Worm (Caenorhabditis elegans) whole organism, young adult: ENCODE results near the gene mboa-1.

Source experiments
- Y53F4B.3 ChIP-seq: fragments of 200-800 bp; sonication (Bioruptor generic); IDR thresholded peaks from 2 replicates; pipeline ENCODE4 v1.3.6; 2022; ENCODE audit warnings: missing genetic modification reagents, missing genetic modification characterization, missing compliant biosample characterization
- ceh-40 ChIP-seq: fragments of 200-800 bp; sonication (Bioruptor generic); IDR thresholded peaks from 2 replicates; pipeline ENCODE4 v1.3.6; 2022; ENCODE audit warnings: missing genetic modification characterization, missing compliant biosample characterization
- egl-18 ChIP-seq: fragments of 200-800 bp; sonication (Bioruptor generic); IDR thresholded peaks from 2 replicates; pipeline ENCODE4 v1.3.6; 2022; ENCODE audit warnings: missing genetic modification reagents, missing genetic modification characterization, missing compliant biosample characterization
- gei-17 ChIP-seq: fragments of 200-800 bp; sonication (Bioruptor generic); optimal IDR thresholded peaks from 2 replicates; lab custom pipeline; 2018; ENCODE audit warnings: mild to moderate bottlenecking, missing genetic modification characterization, missing compliant biosample characterization
- hmg-1.2 ChIP-seq: fragments of 200-800 bp; sonication (Bioruptor generic); IDR thresholded peaks from 2 replicates; pipeline ENCODE4 v1.3.6; 2022; ENCODE audit warnings: missing genetic modification reagents, missing genetic modification characterization, missing compliant biosample characterization
- madf-10 ChIP-seq: sonication (generic microtip); optimal IDR thresholded peaks from 2 replicates; lab custom pipeline; 2016; ENCODE audit warnings: mild to moderate bottlenecking, missing genetic modification characterization, missing compliant biosample characterization
- pha-4 ChIP-seq: fragments of 150-350 bp; sonication (generic microtip); optimal IDR thresholded peaks from 2 replicates; lab custom pipeline; 2014; ENCODE audit warnings: missing biosample characterization, missing genetic modification reagents, missing genetic modification characterization
- rpc-1 ChIP-seq, 2 experiments: fragments of 150-350 bp in 1 of 2; sonication (generic microtip) in 1 of 2; optimal IDR thresholded peaks; 2 replicates each; lab custom pipeline; 2014 to 2018; ENCODE audit warnings: missing biosample characterization in 1 of 2, missing genetic modification characterization in 1 of 2, missing genetic modification reagents in 1 of 2, missing genotype in 1 of 2
- sea-2 ChIP-seq: fragments of 200-800 bp; sonication (Bioruptor generic); IDR thresholded peaks from 2 replicates; pipeline ENCODE4 v1.3.6; 2022; ENCODE audit warnings: missing genetic modification characterization, missing compliant biosample characterization
- snpc-1.3 ChIP-seq: sonication (generic microtip); optimal IDR thresholded peaks from 2 replicates; lab custom pipeline; 2017; ENCODE audit warnings: missing genetic modification characterization, mild to moderate bottlenecking, missing compliant biosample characterization, antibody characterized with exemption, moderate library complexity, missing genotype, missing genetic modification reagents; ENCODE audit not compliant: insufficient read depth
- snpc-4 ChIP-seq, 5 experiments: fragments of 150-350 bp in 1 of 5; sonication (generic microtip) in 4 of 5; optimal IDR thresholded peaks; 2 replicates each; lab custom pipeline; 2014 to 2018; ENCODE audit warnings: missing genetic modification characterization in 5 of 5, missing biosample characterization in 3 of 5, antibody characterized with exemption in 2 of 5, mild to moderate bottlenecking in 2 of 5, missing compliant biosample characterization in 2 of 5, missing genotype in 2 of 5, moderate library complexity in 2 of 5, missing genetic modification reagents in 1 of 5
- tbx-9 ChIP-seq: sonication (generic microtip); optimal IDR thresholded peaks from 2 replicates; lab custom pipeline; 2016; ENCODE audit warnings: borderline replicate concordance, missing genetic modification characterization, inconsistent platforms, missing compliant biosample characterization
- tlf-1 ChIP-seq: fragments of 200-800 bp; sonication (Bioruptor generic); optimal IDR thresholded peaks from 2 replicates; lab custom pipeline; 2018; ENCODE audit warnings: mild to moderate bottlenecking, missing genetic modification characterization, missing compliant biosample characterization
- unc-62 ChIP-seq: fragments of 150-350 bp; optimal IDR thresholded peaks from 2 replicates; lab custom pipeline; 2014; ENCODE audit warnings: missing biosample characterization, missing genetic modification reagents, missing genetic modification characterization

ce11 chrX:16076470-16076869 lies 45.9 kb downstream of the mboa-1 start, which contains the start of gene C30F2.4:
- no peak for TF ChIP-seq unc-62
- TF ChIP-seq Y53F4B.3 (GFP tag; lab: Robert Waterston, UW): no peak
- TF ChIP-seq pha-4 (tag; lab: Kevin White, UChicago): no peak
- no peak for TF ChIP-seq snpc-4 (GFP tag; optimal IDR thresholded peaks at IDR 0.05; lab: Kevin White, UChicago)
- no peak for TF ChIP-seq snpc-4 (tag; optimal IDR thresholded peaks at IDR 0.05; lab: Kevin White, UChicago)
- TF ChIP-seq gei-17 (GFP tag; lab: Kevin White, UChicago): no peak
- no peak for TF ChIP-seq madf-10 (tag; lab: Kevin White, UChicago)
- no peak for TF ChIP-seq sea-2 (GFP tag; lab: Robert Waterston, UW)
- TF ChIP-seq snpc-1.3 (tag; lab: Kevin White, UChicago): no peak
- no peak for TF ChIP-seq tbx-9
- TF ChIP-seq rpc-1 (optimal IDR thresholded peaks at IDR 0.05; lab: Kevin White, UChicago): no peak
- no peak for TF ChIP-seq rpc-1 (tag; optimal IDR thresholded peaks at IDR 0.05; lab: Kevin White, UChicago)
- no peak for TF ChIP-seq tlf-1 (GFP tag; lab: Kevin White, UChicago)
- TF ChIP-seq ceh-40 (GFP tag; lab: Robert Waterston, UW): no peak
- TF ChIP-seq hmg-1.2 (GFP tag; lab: Robert Waterston, UW): no peak
- no peak for TF ChIP-seq egl-18 (GFP tag; lab: Robert Waterston, UW)
